Fruit fly (Drosophila melanogaster): ENCODE results near the gene S6KL.

- TF ChIP-seq Pif1B (GFP tag; optimal IDR thresholded peaks at IDR 0.05) (no peak), Snoo (tag; optimal IDR thresholded peaks at IDR 0.05) (no peak), Pif1A (GFP tag; optimal IDR thresholded peaks at IDR 0.05) (no peak), EcR (GFP tag; optimal IDR thresholded peaks at IDR 0.05) (no peak), CG9948 (tag; optimal IDR thresholded peaks at IDR 0.05) (no peak), CG8301 (tag; optimal IDR thresholded peaks at IDR 0.05) (no peak), gl (tag; optimal IDR thresholded peaks at IDR 0.05) (no peak), CG34367 (tag; optimal IDR thresholded peaks at IDR 0.05) (no peak), rn (GFP tag; IDR thresholded peaks at IDR 0.05) (no peak), CG8159 (tag; optimal IDR thresholded peaks at IDR 0.05) (no peak), CG17806 (tag; optimal IDR thresholded peaks at IDR 0.05) (no peak)
These were observed 16.9 kb upstream of the S6KL start for dm6 chrX:18771356-18771755.
